Fruit fly (Drosophila melanogaster): ENCODE measurements around the gene CG14839.

dm6 chr3R:14288669-14289383, 26.6 kb downstream of the CG14839 start, which contains the start of gene red:
- no peak for TF ChIP-seq CG34367 (tag; optimal IDR thresholded peaks at IDR 0.05)
- TF ChIP-seq CG13204 (GFP tag; optimal IDR thresholded peaks at IDR 0.05): peak; percentile 4
- peak; percentile 9 for TF ChIP-seq CG8159 (tag; optimal IDR thresholded peaks at IDR 0.05)
- TF ChIP-seq CG32121 (GFP tag; IDR thresholded peaks at IDR 0.05): 0 out of 2 replicates have a peak, but pooled peaks have one; percentile 11
- no peak for TF ChIP-seq Snoo (tag; optimal IDR thresholded peaks at IDR 0.05)
- TF ChIP-seq EcR (GFP tag; optimal IDR thresholded peaks at IDR 0.05): peak; percentile 57
- TF ChIP-seq CG14655 (GFP tag; optimal IDR thresholded peaks at IDR 0.05): peak; percentile 59
- TF ChIP-seq CG12605 (GFP tag; IDR thresholded peaks at IDR 0.05): peak; percentile 25; the same call in 1 of the 2 replicates
- no peak for TF ChIP-seq gl (tag; optimal IDR thresholded peaks at IDR 0.05)
- TF ChIP-seq Pif1A (GFP tag; optimal IDR thresholded peaks at IDR 0.05): peak; percentile 14
- TF ChIP-seq Ets98B (GFP tag; IDR thresholded peaks at IDR 0.05): peak; percentile 57
- TF ChIP-seq CG15710 (tag; optimal IDR thresholded peaks at IDR 0.05): no peak
- TF ChIP-seq rn (GFP tag; IDR thresholded peaks at IDR 0.05): no peak
